Fruit fly (Drosophila melanogaster): Measurements from ENCODE around the gene Klp3A.

Klp3A gene

DNA sequence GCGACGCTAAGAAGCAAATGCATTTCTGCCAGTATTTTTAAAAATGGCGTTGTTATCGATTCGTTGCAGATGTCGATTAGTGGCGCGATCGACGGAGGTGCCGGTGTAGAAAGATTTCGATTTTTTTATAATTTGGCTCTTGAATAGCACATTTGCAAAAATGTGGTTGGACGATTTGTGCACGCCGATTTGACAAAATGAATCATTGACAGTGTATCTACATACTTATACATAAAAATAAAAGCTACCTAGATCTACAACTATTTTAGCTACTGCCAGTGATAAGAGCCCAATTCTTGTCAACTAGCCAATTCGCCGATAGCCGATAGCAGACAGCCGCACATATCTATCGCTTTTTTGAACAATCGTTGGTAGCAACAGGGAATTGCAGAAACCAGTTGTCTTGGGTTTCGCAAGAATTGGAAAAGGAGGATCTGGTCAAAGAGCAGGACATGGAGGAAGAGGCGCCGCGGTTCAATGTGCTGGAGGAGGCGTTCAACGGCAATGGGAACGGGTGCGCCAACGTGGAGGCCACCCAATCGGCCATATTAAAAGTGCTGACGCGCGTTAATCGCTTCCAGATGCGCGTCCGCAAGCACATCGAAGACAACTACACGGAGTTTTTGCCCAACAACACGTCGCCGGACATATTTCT is at the start of gene Klp3A, which contains the start of gene Zw10:
Gene Klp3A, minus strand, starts transcription at position 202 of the 655 bp plus-strand sequence.
Gene Zw10, plus strand, starts transcription at position 347 of the 655 bp plus-strand sequence.
- TF ChIP-seq Myc (optimal IDR thresholded peaks at IDR 0.05): no peak
- TF ChIP-seq ttk (optimal IDR thresholded peaks at IDR 0.05): no peak
- TF ChIP-seq Sin3A (optimal IDR thresholded peaks at IDR 0.05): no peak
- TF ChIP-seq h (optimal IDR thresholded peaks at IDR 0.05): no peak
- no peak for TF ChIP-seq insv (optimal IDR thresholded peaks at IDR 0.05)
- no peak for TF ChIP-seq psq (optimal IDR thresholded peaks at IDR 0.05)

- TF ChIP-seq insv (optimal IDR thresholded peaks at IDR 0.05) (no peak), ttk (optimal IDR thresholded peaks at IDR 0.05) (no peak), h (optimal IDR thresholded peaks at IDR 0.05) (no peak), psq (optimal IDR thresholded peaks at IDR 0.05) (no peak), Myc (optimal IDR thresholded peaks at IDR 0.05) (no peak), Sin3A (optimal IDR thresholded peaks at IDR 0.05) (no peak)
Measured at dm6 chrX:2652124-2652923, 48.5 kb upstream of the Klp3A start.

- TF ChIP-seq Sin3A (optimal IDR thresholded peaks at IDR 0.05) (no peak), ttk (optimal IDR thresholded peaks at IDR 0.05) (no peak), insv (optimal IDR thresholded peaks at IDR 0.05) (no peak), psq (optimal IDR thresholded peaks at IDR 0.05) (no peak), Myc (optimal IDR thresholded peaks at IDR 0.05) (no peak), h (optimal IDR thresholded peaks at IDR 0.05) (no peak)
Measured at dm6 chrX:2651128-2651527, 47.3 kb upstream of the Klp3A start.

DNA sequence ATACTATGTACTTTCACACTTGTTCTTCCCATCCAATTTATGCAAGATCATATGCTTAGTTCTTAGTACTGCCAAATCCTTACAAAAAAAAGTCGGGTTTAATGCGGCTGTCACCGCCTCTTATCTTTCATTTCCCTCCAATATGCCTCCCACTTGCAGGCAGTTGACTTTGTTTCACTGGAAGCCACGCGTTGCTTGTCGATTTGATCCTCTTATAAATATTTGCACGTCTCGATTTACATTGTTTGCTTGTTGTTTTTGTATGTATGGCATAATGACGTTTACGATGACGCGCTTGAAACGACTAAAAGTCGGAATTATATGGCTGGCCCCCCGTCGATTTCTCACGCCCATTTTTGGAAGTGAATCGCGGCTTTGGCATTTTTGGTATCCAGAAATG is 45.1 kb upstream of the Klp3A start:
- no peak for TF ChIP-seq ttk (optimal IDR thresholded peaks at IDR 0.05)
- no peak for TF ChIP-seq Sin3A (optimal IDR thresholded peaks at IDR 0.05)

DNA sequence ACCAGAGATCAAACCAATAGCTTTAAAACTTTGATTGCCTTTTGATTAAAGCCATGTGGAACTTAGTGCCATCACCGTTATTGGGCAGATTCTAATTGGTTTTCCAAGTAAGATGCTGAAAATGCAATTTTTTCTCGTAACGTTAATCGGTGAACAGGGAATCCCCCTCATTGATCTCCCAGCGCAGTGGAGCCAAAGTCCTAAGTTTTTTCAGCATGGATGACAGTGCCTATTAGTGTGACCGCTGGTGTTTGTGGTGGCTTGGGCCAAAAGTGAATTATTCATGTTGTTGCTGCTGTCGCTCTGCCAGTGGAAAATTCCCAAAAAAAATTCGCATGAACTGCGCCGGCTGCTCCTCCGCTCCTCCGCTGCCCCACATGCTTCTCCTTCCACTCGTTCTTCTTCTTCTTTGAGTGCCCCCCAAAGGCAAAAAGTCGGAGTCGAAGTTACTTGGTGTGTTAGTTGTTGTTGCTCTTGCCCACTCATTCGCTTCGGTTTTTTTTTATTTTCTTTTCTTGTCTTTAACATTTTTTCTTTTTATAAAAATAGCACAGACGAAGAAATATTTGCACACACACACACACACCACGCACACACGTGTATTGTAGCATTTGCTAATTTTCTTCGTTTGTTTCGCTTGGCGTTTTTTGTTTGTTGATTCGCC is 44.2 kb upstream of the Klp3A start:
- TF ChIP-seq Sin3A (optimal IDR thresholded peaks at IDR 0.05) (no peak), insv (optimal IDR thresholded peaks at IDR 0.05) (no peak), Myc (optimal IDR thresholded peaks at IDR 0.05) (no peak), h (optimal IDR thresholded peaks at IDR 0.05) (no peak), ttk (optimal IDR thresholded peaks at IDR 0.05) (no peak), psq (optimal IDR thresholded peaks at IDR 0.05) (no peak)

dm6 chrX:2647472-2647883 is 43.6 kb upstream of the Klp3A start:
- no peak for TF ChIP-seq ttk (optimal IDR thresholded peaks at IDR 0.05)
- TF ChIP-seq insv (optimal IDR thresholded peaks at IDR 0.05): no peak
- TF ChIP-seq psq (optimal IDR thresholded peaks at IDR 0.05): no peak

- TF ChIP-seq Myc (optimal IDR thresholded peaks at IDR 0.05): no peak
- TF ChIP-seq insv (optimal IDR thresholded peaks at IDR 0.05): no peak
- TF ChIP-seq psq (optimal IDR thresholded peaks at IDR 0.05): no peak
- no peak for TF ChIP-seq ttk (optimal IDR thresholded peaks at IDR 0.05)
- no peak for TF ChIP-seq Sin3A (optimal IDR thresholded peaks at IDR 0.05)
- TF ChIP-seq h (optimal IDR thresholded peaks at IDR 0.05): no peak
Measured at dm6 chrX:2646022-2646761, 42.3 kb upstream of the Klp3A start.

- TF ChIP-seq ttk (optimal IDR thresholded peaks at IDR 0.05): no peak
Measured at dm6 chrX:2645593-2645992, 41.7 kb upstream of the Klp3A start.

DNA sequence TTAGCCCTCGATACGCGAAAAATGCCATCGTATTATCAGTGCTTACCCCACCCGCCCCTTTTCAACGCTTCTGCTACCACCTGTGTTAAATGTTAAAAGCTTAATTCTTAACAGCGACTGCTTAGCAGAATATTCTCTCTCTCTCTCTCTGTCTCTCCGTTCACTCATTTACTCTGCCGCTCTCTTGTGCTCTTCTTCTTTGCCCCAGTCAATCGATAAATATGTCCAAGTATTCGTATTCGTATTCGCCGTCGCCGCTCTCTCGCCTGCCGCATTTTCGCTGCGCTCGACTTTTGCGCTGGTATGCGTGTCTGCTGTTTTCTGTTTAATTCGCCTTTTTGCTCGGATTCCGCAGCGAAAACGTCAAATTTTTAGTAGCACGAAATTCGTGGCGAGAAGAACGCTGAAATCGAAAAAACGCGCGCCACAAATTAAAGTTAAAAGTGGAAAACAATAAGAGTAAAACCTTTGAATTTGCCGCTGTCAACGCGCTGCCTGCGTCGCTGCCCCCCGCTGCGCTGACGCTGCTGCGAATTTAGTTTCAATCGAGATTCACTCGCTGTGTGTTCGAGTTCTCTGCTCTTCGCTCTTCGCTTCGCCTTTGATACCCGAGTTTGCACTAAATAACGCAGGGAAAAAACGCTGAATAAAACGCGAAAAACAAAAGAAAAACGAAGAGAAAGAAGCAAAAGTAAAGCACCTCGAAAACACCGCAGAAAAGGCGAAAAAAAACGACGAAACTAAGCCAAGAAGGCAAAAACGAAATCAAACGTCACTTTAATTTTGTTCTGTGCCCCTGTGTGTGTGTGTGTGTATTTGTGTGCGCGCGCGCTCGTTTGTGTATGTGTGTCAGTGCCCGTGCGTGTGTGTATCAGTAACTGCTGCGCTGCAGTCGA is 38.9 kb upstream of the Klp3A start:
- TF ChIP-seq psq (optimal IDR thresholded peaks at IDR 0.05) (no peak), Myc (optimal IDR thresholded peaks at IDR 0.05) (no peak), h (optimal IDR thresholded peaks at IDR 0.05) (no peak), ttk (optimal IDR thresholded peaks at IDR 0.05) (no peak), insv (optimal IDR thresholded peaks at IDR 0.05) (no peak), Sin3A (optimal IDR thresholded peaks at IDR 0.05) (no peak)

DNA sequence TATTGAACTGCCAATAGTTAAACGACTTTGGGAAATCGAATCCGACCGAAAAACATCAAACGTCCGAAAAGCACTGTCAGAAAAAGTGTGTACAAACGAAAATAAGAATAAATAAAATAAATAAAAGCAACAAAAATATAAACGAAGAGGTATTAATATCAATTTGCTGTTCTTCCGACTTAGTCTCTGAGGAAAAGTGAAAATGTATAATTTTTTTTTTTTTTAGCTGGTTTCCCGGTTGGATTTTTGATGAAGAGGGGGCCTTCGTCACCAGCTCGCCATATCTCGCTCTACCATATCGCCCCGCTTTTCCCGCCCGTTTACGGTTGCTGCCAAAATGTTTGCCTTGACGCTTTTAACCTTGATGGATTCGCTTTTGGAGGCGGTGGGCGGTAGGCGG is 34.8 kb upstream of the Klp3A start:
- TF ChIP-seq Sin3A (optimal IDR thresholded peaks at IDR 0.05): no peak

DNA sequence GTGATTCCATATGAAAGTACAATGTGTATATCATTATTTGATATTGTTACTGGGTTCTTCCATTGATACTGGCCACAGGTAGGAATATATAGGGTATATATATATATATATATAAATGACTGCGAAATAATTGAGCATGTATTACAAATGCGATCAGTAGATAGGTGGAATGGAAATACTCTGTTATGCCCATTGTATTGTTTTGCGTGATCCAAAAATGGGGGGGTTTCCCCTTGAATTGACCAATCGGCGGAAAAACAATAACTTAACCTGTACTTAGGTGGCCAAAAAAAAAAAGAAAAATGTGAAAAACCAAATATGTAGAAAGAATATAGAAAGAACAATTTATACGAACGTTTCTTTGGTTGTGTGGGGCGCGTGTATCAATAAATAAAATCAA is 34.1 kb upstream of the Klp3A start:
- no peak for TF ChIP-seq psq (optimal IDR thresholded peaks at IDR 0.05)
- no peak for TF ChIP-seq h (optimal IDR thresholded peaks at IDR 0.05)
- no peak for TF ChIP-seq insv (optimal IDR thresholded peaks at IDR 0.05)
- TF ChIP-seq ttk (optimal IDR thresholded peaks at IDR 0.05): no peak
- TF ChIP-seq Sin3A (optimal IDR thresholded peaks at IDR 0.05): no peak
- TF ChIP-seq Myc (optimal IDR thresholded peaks at IDR 0.05): no peak

Data from Kc167 (cell line).